Worm (Caenorhabditis elegans) whole organism, L3 larva: ENCODE data around the gene mrpl-39.

Experiments
- ZK546.5 ChIP-seq: sonication (generic microtip); optimal IDR thresholded peaks from 2 replicates; lab custom pipeline; 2017; ENCODE audit warnings: missing biosample characterization, missing genetic modification characterization
- ama-1 ChIP-seq: fragments of 150-350 bp; optimal IDR thresholded peaks from 2 replicates; lab custom pipeline; 2018
- egl-27 ChIP-seq: sonication (generic microtip); optimal IDR thresholded peaks from 4 replicates; lab custom pipeline; 2017; ENCODE audit warnings: missing biosample characterization, missing genetic modification reagents, missing genetic modification characterization
- fkh-10 ChIP-seq: sonication (generic microtip); optimal IDR thresholded peaks from 2 replicates; lab custom pipeline; 2017; ENCODE audit warnings: missing biosample characterization, missing genetic modification reagents, missing genetic modification characterization
- jun-1 ChIP-seq: fragments of 150-350 bp; optimal IDR thresholded peaks from 2 replicates; lab custom pipeline; 2014; ENCODE audit warnings: missing biosample characterization, missing genetic modification reagents, missing genetic modification characterization

DNA sequence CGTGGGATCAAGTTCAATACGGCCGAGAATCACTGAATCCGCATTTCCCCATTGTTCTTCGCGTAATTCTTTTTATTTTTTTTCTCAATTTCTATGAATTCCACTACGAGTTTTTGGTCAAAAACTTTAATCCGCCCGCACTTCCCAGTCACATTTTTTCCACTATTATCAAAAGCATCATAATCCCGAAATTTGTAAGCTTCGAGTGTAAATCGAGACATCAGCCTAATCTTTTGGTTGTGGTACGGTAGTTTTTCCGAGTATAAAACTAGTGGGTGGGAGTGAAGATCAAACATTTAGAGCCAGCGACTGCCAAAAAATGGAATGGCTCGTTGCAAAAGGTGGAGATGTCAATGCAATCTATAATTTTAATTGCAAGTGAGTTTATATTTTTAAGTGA, 14.2 kb upstream of the mrpl-39 start, which contains the start of gene srt-42:
- TF ChIP-seq fkh-10 (no peak), ama-1 (lab: Kevin White, UChicago) (no peak), egl-27 (tag; lab: Kevin White, UChicago) (no peak), jun-1 (tag; lab: Kevin White, UChicago) (no peak), ZK546.5 (tag; lab: Kevin White, UChicago) (no peak)
